Fruit fly (Drosophila melanogaster): ENCODE results near the gene CG15357.

DNA sequence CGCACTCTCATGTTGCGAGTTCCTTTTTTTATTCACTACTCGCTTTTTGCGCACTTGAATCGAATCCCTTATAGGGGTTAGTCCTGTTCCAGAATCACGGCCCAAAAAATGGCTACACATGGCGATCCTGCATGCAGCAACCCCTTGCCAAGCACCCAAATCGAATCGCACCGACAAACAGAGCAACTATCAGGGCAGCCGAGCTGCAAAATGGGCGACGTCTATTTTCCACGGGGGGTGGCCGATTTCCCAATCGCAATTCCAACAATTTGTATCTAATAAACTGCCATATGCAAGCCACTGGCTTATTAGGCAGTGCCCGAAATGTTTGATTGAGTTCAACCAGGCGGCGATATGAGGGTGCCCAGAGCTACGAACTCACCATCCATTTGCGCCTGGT is 21.8 kb upstream of the CG15357 start:
- no peak for TF ChIP-seq ttk (optimal IDR thresholded peaks at IDR 0.05)
- TF ChIP-seq Sin3A (optimal IDR thresholded peaks at IDR 0.05) = no peak

All from Kc167 (cell line).